Worm (Caenorhabditis elegans) whole organism, L2 larva: Measurements from ENCODE around the gene elpc-3.

Source experiments
- C34F6.9 ChIP-seq: fragments of 150-350 bp; optimal IDR thresholded peaks from 2 replicates; lab custom pipeline; 2014; ENCODE audit warnings: missing biosample characterization, missing genetic modification characterization
- ama-1 ChIP-seq: fragments of 150-350 bp; optimal IDR thresholded peaks from 2 replicates; lab custom pipeline; 2018; ENCODE audit warnings: inconsistent platforms
- dmd-4 ChIP-seq: sonication (generic microtip); optimal IDR thresholded peaks from 2 replicates; lab custom pipeline; 2017; ENCODE audit warnings: missing biosample characterization, missing genetic modification characterization
- elt-1 ChIP-seq: fragments of 150-350 bp; optimal IDR thresholded peaks from 2 replicates; lab custom pipeline; 2014; ENCODE audit warnings: missing biosample characterization, missing genetic modification characterization
- lin-13 ChIP-seq: fragments of 150-350 bp; optimal IDR thresholded peaks from 2 replicates; lab custom pipeline; 2014; ENCODE audit warnings: missing biosample characterization, missing genetic modification reagents, missing genetic modification characterization
- lin-39 ChIP-seq: fragments of 150-350 bp; optimal IDR thresholded peaks from 2 replicates; lab custom pipeline; 2014; ENCODE audit warnings: missing biosample characterization, missing genetic modification reagents, missing genetic modification characterization
- nhr-11 ChIP-seq: fragments of 150-350 bp; optimal IDR thresholded peaks from 2 replicates; lab custom pipeline; 2014; ENCODE audit warnings: missing biosample characterization, missing genetic modification characterization
- nhr-12 ChIP-seq: fragments of 150-350 bp; optimal IDR thresholded peaks from 2 replicates; lab custom pipeline; 2014; ENCODE audit warnings: missing biosample characterization, missing genetic modification characterization
- nhr-6 ChIP-seq: fragments of 150-350 bp; optimal IDR thresholded peaks from 2 replicates; lab custom pipeline; 2014; ENCODE audit warnings: missing biosample characterization, missing genetic modification characterization
- skn-1 ChIP-seq: sonication (generic microtip); optimal IDR thresholded peaks from 2 replicates; lab custom pipeline; 2017; ENCODE audit warnings: missing biosample characterization, missing genetic modification characterization
- sma-9 ChIP-seq, 2 experiments: fragments of 150-350 bp in 1 of 2; sonication (generic microtip) in 1 of 2; optimal IDR thresholded peaks; 2 replicates each; lab custom pipeline; 2014 to 2016; ENCODE audit warnings: missing genetic modification characterization in 2 of 2, mild to moderate bottlenecking in 1 of 2, missing biosample characterization in 1 of 2, missing compliant biosample characterization in 1 of 2, missing genetic modification reagents in 1 of 2, moderate library complexity in 1 of 2
- unc-39 ChIP-seq: fragments of 150-350 bp; optimal IDR thresholded peaks from 2 replicates; lab custom pipeline; 2014; ENCODE audit warnings: missing biosample characterization, missing genetic modification characterization
- unc-62 ChIP-seq: fragments of 150-350 bp; optimal IDR thresholded peaks from 2 replicates; lab custom pipeline; 2014; ENCODE audit warnings: missing biosample characterization, missing genetic modification reagents, missing genetic modification characterization
- ztf-1 ChIP-seq: fragments of 200-800 bp; sonication (Bioruptor generic); conservative IDR thresholded peaks from 2 replicates; pipeline ENCODE4 v1.3.6; 2022; ENCODE audit warnings: missing genetic modification characterization, missing compliant biosample characterization

- TF ChIP-seq elt-1 (tag; lab: Kevin White, UChicago): no peak
- no peak for TF ChIP-seq C34F6.9 (tag; lab: Kevin White, UChicago)
- no peak for TF ChIP-seq nhr-12
- no peak for TF ChIP-seq ztf-1 (GFP tag; lab: Robert Waterston, UW)
- TF ChIP-seq unc-62 (GFP tag; lab: Kevin White, UChicago): no peak
- no peak for TF ChIP-seq dmd-4 (tag; lab: Kevin White, UChicago)
- TF ChIP-seq skn-1 (tag; lab: Kevin White, UChicago): no peak
- no peak for TF ChIP-seq lin-13 (GFP tag; lab: Kevin White, UChicago)
- TF ChIP-seq unc-39 (tag; lab: Kevin White, UChicago): no peak
- no peak for TF ChIP-seq nhr-6 (tag; lab: Kevin White, UChicago)
- TF ChIP-seq sma-9 (GFP tag; optimal IDR thresholded peaks at IDR 0.05; lab: Kevin White, UChicago): no peak
- no peak for TF ChIP-seq sma-9 (tag; optimal IDR thresholded peaks at IDR 0.05; lab: Kevin White, UChicago)
- no peak for TF ChIP-seq ama-1
- TF ChIP-seq lin-39 (tag; lab: Kevin White, UChicago): no peak
- no peak for TF ChIP-seq nhr-11 (tag; lab: Kevin White, UChicago)
Measured at ce11 chrV:12140625-12141024, 40.6 kb downstream of the elpc-3 start, which contains the start of gene C27A7.3.
